Fruit fly (Drosophila melanogaster) whole organism, pupa: ENCODE measurements around the gene RpS30.

Source experiments
- CG10348 ChIP-seq: fragments of 200-800 bp; sonication (Bioruptor generic); IDR thresholded peaks from 2 replicates; pipeline ENCODE4 v1.3.6; 2022; ENCODE audit warnings: missing biosample characterization, missing genetic modification characterization
- CG14655 ChIP-seq: fragments of 200-800 bp; sonication (Bioruptor generic); optimal IDR thresholded peaks from 3 replicates; lab custom pipeline; 2017; ENCODE audit warnings: mild to moderate bottlenecking, missing biosample characterization, missing genetic modification reagents, missing genetic modification characterization
- CG34367 ChIP-seq: fragments of 200-800 bp; sonication (Bioruptor generic); optimal IDR thresholded peaks from 2 replicates; lab custom pipeline; 2018; ENCODE audit warnings: missing biosample characterization, mild to moderate bottlenecking, missing genetic modification characterization
- CG4496 ChIP-seq: fragments of 200-800 bp; sonication (Bioruptor generic); IDR thresholded peaks from 3 replicates; pipeline ENCODE4 v1.3.6; 2022; ENCODE audit warnings: missing biosample characterization, missing genetic modification characterization
- CG8301 ChIP-seq: fragments of 200-800 bp; sonication (Bioruptor generic); optimal IDR thresholded peaks from 2 replicates; lab custom pipeline; 2018; ENCODE audit warnings: missing biosample characterization, mild to moderate bottlenecking, missing genetic modification characterization
- CG9948 ChIP-seq: fragments of 200-800 bp; sonication (Bioruptor generic); optimal IDR thresholded peaks from 2 replicates; lab custom pipeline; 2018; ENCODE audit warnings: missing biosample characterization, mild to moderate bottlenecking, missing genetic modification characterization, moderate library complexity
- D1 ChIP-seq: fragments of 200-800 bp; sonication (Bioruptor generic); optimal IDR thresholded peaks from 2 replicates; lab custom pipeline; 2018; ENCODE audit warnings: missing biosample characterization, mild to moderate bottlenecking, missing genetic modification characterization, moderate library complexity
- EcR ChIP-seq: fragments of 200-800 bp; sonication (Bioruptor generic); optimal IDR thresholded peaks from 3 replicates; lab custom pipeline; 2019; ENCODE audit warnings: missing biosample characterization, missing genetic modification characterization, mild to moderate bottlenecking, moderate library complexity, missing genetic modification reagents
- Ets98B ChIP-seq: fragments of 200-800 bp; sonication (Bioruptor generic); IDR thresholded peaks from 2 replicates; pipeline ENCODE4 v1.3.6; 2022; ENCODE audit warnings: missing biosample characterization, missing genetic modification characterization
- Pif1A ChIP-seq: fragments of 200-800 bp; sonication (Bioruptor generic); optimal IDR thresholded peaks from 3 replicates; lab custom pipeline; 2016; ENCODE audit warnings: missing biosample characterization, missing genetic modification characterization
- Pif1B ChIP-seq: fragments of 200-800 bp; sonication (Bioruptor generic); optimal IDR thresholded peaks from 3 replicates; lab custom pipeline; 2016; ENCODE audit warnings: missing biosample characterization, missing genetic modification characterization
- gl ChIP-seq: fragments of 200-800 bp; sonication (Bioruptor generic); optimal IDR thresholded peaks from 2 replicates; lab custom pipeline; 2018; ENCODE audit warnings: missing biosample characterization, mild to moderate bottlenecking, missing genetic modification characterization
- rn ChIP-seq: fragments of 200-800 bp; sonication (Bioruptor generic); IDR thresholded peaks from 2 replicates; pipeline ENCODE4 v1.3.6; 2022; ENCODE audit warnings: missing biosample characterization, missing genetic modification characterization

DNA sequence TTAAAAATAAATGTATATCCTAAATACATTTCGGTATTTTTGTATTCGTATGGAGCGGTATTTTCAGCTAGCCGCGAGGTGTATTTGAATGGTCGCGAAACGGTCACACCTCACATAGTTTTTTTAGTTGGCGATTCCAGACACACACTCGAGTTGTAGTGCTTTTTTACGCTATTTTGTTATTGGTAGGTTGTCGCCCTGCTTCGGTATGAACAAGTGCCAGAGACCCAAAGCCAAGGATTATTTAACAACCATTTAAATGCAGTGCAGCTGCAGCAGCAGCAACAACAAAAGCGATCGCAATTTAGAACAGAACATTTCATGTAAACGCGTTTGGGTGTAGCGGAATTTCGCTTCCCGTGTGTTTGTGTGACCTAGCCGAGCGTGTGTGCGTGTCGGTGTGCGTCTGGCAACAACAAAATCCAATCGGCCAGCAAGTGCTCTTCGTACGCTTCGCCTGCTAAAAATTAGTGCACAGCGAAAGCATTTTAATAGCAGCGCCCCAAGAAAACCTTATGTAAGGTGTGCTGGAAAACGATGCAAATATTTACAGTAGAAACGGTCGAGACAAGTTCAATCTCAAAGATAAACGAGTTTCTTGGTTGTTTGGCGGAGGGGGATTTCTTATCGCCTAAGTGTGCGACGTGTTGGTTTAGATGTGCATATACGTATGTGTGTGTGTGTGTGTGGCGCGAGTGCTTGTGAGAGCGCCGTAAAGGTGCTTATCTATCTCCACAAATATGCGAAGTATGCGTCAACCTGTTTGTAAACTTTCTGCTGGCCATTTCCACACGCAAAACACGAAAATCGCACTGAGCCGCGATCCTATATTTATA is 17.4 kb upstream of the RpS30 start, which contains the start of gene Synd:
- TF ChIP-seq rn (GFP tag; lab: Robert Waterston, UW) (no peak), D1 (tag; lab: Kevin White, UChicago) (no peak), CG4496 (GFP tag; lab: Robert Waterston, UW) (peak; percentile 48; the same call in 2 of the 3 replicates), gl (peak; percentile 31), CG14655 (peak; percentile 27), EcR (peak; percentile 76), CG10348 (GFP tag; lab: Robert Waterston, UW) (no peak), Pif1B (GFP tag; lab: Kevin White, UChicago) (peak; percentile 12), CG8301 (tag; lab: Kevin White, UChicago) (peak; percentile 34), CG34367 (no peak), CG9948 (no peak), Pif1A (peak; percentile 42), Ets98B (peak; percentile 13; the same call in 1 of the 2 replicates)
